Fruit fly (Drosophila melanogaster) whole organism, prepupa: Measurements from ENCODE around the gene CG14441.
A peak's percentile ranks its signal among the peaks of the same experiment; 100 is the strongest.

Experiments used
- CG6792 ChIP-seq: fragments of 200-800 bp; sonication (Bioruptor generic); optimal IDR thresholded peaks from 3 replicates; lab custom pipeline; 2016; ENCODE audit warnings: missing biosample characterization, missing genetic modification characterization
- CG8632 ChIP-seq: fragments of 200-800 bp; sonication (Bioruptor generic); optimal IDR thresholded peaks from 3 replicates; lab custom pipeline; 2016; ENCODE audit warnings: missing biosample characterization, missing genetic modification characterization
- Hr4 ChIP-seq: fragments of 200-800 bp; sonication (Bioruptor generic); optimal IDR thresholded peaks from 3 replicates; lab custom pipeline; 2016; ENCODE audit warnings: missing biosample characterization, missing genetic modification characterization
- Smox ChIP-seq: fragments of 200-800 bp; sonication (Bioruptor generic); optimal IDR thresholded peaks from 3 replicates; lab custom pipeline; 2016; ENCODE audit warnings: missing biosample characterization, missing genetic modification characterization
- achi ChIP-seq: fragments of 200-800 bp; sonication (Bioruptor generic); optimal IDR thresholded peaks from 3 replicates; lab custom pipeline; 2016; ENCODE audit warnings: missing biosample characterization, missing genetic modification characterization
- spab ChIP-seq: fragments of 200-800 bp; sonication (Bioruptor generic); optimal IDR thresholded peaks from 2 replicates; lab custom pipeline; 2017; ENCODE audit warnings: missing biosample characterization, mild to moderate bottlenecking, missing genetic modification characterization, missing genetic modification reagents

DNA sequence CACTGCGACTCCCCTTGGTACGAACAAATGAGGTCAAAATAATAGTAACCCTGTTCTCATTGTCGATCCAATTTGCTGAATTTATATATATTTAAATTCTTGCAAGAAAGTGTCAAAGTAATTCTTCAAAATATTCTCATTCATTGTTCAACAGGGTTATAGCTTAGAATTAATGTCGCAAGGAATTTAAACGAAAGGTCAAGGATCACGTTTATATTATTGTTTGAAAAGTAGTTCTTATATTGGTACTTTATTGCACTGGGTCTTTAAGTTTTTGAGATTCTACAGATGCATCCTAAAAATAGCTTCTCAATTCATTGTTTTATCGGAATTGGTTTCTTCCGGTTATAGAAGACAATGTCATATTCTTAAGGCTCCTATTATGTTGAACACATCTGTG, 4.6 kb downstream of the CG14441 start:
- TF ChIP-seq achi (GFP tag; lab: Kevin White, UChicago): peak; percentile 16
- peak; percentile 37 for TF ChIP-seq spab (GFP tag; lab: Kevin White, UChicago)
- no peak for TF ChIP-seq CG8632 (GFP tag; lab: Kevin White, UChicago)
- TF ChIP-seq Hr4: no peak
- no peak for TF ChIP-seq Smox
- no peak for TF ChIP-seq CG6792 (GFP tag; lab: Kevin White, UChicago)
